Fruit fly (Drosophila melanogaster) whole organism, prepupa: ENCODE results near the gene CG14401.

Experiments used
- CG10631 ChIP-seq: fragments of 200-800 bp; sonication (Bioruptor generic); optimal IDR thresholded peaks from 2 replicates; lab custom pipeline; 2016; ENCODE audit warnings: missing biosample characterization, missing genetic modification characterization
- CG11762 ChIP-seq: fragments of 200-800 bp; sonication (Bioruptor generic); optimal IDR thresholded peaks from 3 replicates; lab custom pipeline; 2016; ENCODE audit warnings: missing biosample characterization, missing genetic modification characterization; ENCODE audit not compliant: insufficient read depth
- CG11902 ChIP-seq: fragments of 200-800 bp; sonication (Bioruptor generic); optimal IDR thresholded peaks from 3 replicates; lab custom pipeline; 2016; ENCODE audit warnings: missing biosample characterization, missing genetic modification characterization
- CG15336 ChIP-seq: fragments of 200-800 bp; sonication (Bioruptor generic); IDR thresholded peaks from 2 replicates; pipeline ENCODE4 v1.3.6; 2022; ENCODE audit warnings: missing biosample characterization, missing genetic modification characterization
- CG1621 ChIP-seq: fragments of 200-800 bp; sonication (Bioruptor generic); optimal IDR thresholded peaks from 3 replicates; lab custom pipeline; 2018; ENCODE audit warnings: missing biosample characterization, mild to moderate bottlenecking, missing genetic modification characterization
- CG16779 ChIP-seq: fragments of 200-800 bp; sonication (Bioruptor generic); optimal IDR thresholded peaks from 3 replicates; lab custom pipeline; 2017; ENCODE audit warnings: missing biosample characterization, mild to moderate bottlenecking, missing genetic modification characterization
- CG3919 ChIP-seq: fragments of 200-800 bp; sonication (Bioruptor generic); optimal IDR thresholded peaks from 3 replicates; lab custom pipeline; 2016; ENCODE audit warnings: missing biosample characterization, missing genetic modification characterization
- CG6163 ChIP-seq: fragments of 200-800 bp; sonication (Bioruptor generic); IDR thresholded peaks from 3 replicates; pipeline ENCODE4 v1.3.6; 2022; ENCODE audit warnings: missing biosample characterization, missing genetic modification characterization
- CG6276 ChIP-seq: fragments of 200-800 bp; sonication (Bioruptor generic); optimal IDR thresholded peaks from 2 replicates; lab custom pipeline; 2017; ENCODE audit warnings: missing biosample characterization, mild to moderate bottlenecking, missing genetic modification characterization
- CG6808 ChIP-seq: fragments of 200-800 bp; sonication (Bioruptor generic); optimal IDR thresholded peaks from 3 replicates; lab custom pipeline; 2017; ENCODE audit warnings: missing biosample characterization, missing genetic modification characterization, mild to moderate bottlenecking, moderate library complexity, missing genetic modification reagents
- CG6854 ChIP-seq: fragments of 200-800 bp; sonication (Bioruptor generic); optimal IDR thresholded peaks from 2 replicates; lab custom pipeline; 2017; ENCODE audit warnings: missing biosample characterization, mild to moderate bottlenecking, missing genetic modification characterization
- CG7368 ChIP-seq: fragments of 200-800 bp; sonication (Bioruptor generic); optimal IDR thresholded peaks from 3 replicates; lab custom pipeline; 2016; ENCODE audit warnings: missing biosample characterization, missing genetic modification characterization
- CG8119 ChIP-seq: fragments of 200-800 bp; sonication (Bioruptor generic); IDR thresholded peaks from 3 replicates; pipeline ENCODE4 v1.3.6; 2022; ENCODE audit warnings: missing biosample characterization, missing genetic modification characterization
- CG8319 ChIP-seq: fragments of 200-800 bp; sonication (Bioruptor generic); optimal IDR thresholded peaks from 3 replicates; lab custom pipeline; 2016; ENCODE audit warnings: missing biosample characterization, missing genetic modification characterization
- Eip78C ChIP-seq: fragments of 200-800 bp; sonication (Bioruptor generic); peaks from one replicate; lab custom pipeline; 2016; ENCODE audit warnings: missing biosample characterization, missing genetic modification characterization
- Eip93F ChIP-seq: fragments of 200-800 bp; sonication (Bioruptor generic); optimal IDR thresholded peaks from 2 replicates; lab custom pipeline; 2016; ENCODE audit warnings: missing biosample characterization, mild to moderate bottlenecking, missing genetic modification characterization
- Ets21C ChIP-seq: fragments of 200-800 bp; sonication (Bioruptor generic); optimal IDR thresholded peaks from 3 replicates; lab custom pipeline; 2016; ENCODE audit warnings: missing biosample characterization, missing genetic modification characterization
- Ets96B ChIP-seq: fragments of 200-800 bp; optimal IDR thresholded peaks from 2 replicates; lab custom pipeline; 2019; ENCODE audit warnings: missing biosample characterization, mild to moderate bottlenecking, missing genetic modification characterization, moderate library complexity
- Gug ChIP-seq: fragments of 200-800 bp; sonication (Bioruptor generic); IDR thresholded peaks from 2 replicates; pipeline ENCODE4 v1.3.6; 2022; ENCODE audit warnings: missing biosample characterization, missing genetic modification characterization
- Hr39 ChIP-seq: fragments of 200-800 bp; sonication (Bioruptor generic); optimal IDR thresholded peaks from 2 replicates; lab custom pipeline; 2016; ENCODE audit warnings: missing biosample characterization, missing genetic modification characterization
- Lpt ChIP-seq: fragments of 200-800 bp; sonication (Bioruptor generic); optimal IDR thresholded peaks from 3 replicates; lab custom pipeline; 2016; ENCODE audit warnings: missing biosample characterization, missing genetic modification characterization
- Met ChIP-seq: fragments of 200-800 bp; sonication (Bioruptor generic); optimal IDR thresholded peaks from 3 replicates; lab custom pipeline; 2016; ENCODE audit warnings: missing biosample characterization, missing genetic modification characterization
- Smox ChIP-seq: fragments of 200-800 bp; sonication (Bioruptor generic); optimal IDR thresholded peaks from 3 replicates; lab custom pipeline; 2016; ENCODE audit warnings: missing biosample characterization, missing genetic modification characterization
- achi ChIP-seq: fragments of 200-800 bp; sonication (Bioruptor generic); optimal IDR thresholded peaks from 3 replicates; lab custom pipeline; 2016; ENCODE audit warnings: missing biosample characterization, missing genetic modification characterization
- acj6 ChIP-seq: fragments of 200-800 bp; sonication (Bioruptor generic); optimal IDR thresholded peaks from 3 replicates; lab custom pipeline; 2016; ENCODE audit warnings: missing biosample characterization, missing genetic modification characterization
- cyc ChIP-seq: fragments of 200-800 bp; sonication (Bioruptor generic); optimal IDR thresholded peaks from 3 replicates; lab custom pipeline; 2016; ENCODE audit warnings: missing biosample characterization, missing genetic modification characterization
- dac ChIP-seq: fragments of 200-800 bp; sonication (Bioruptor generic); optimal IDR thresholded peaks from 2 replicates; lab custom pipeline; 2017; ENCODE audit warnings: missing biosample characterization, mild to moderate bottlenecking, missing genetic modification characterization
- esn ChIP-seq: fragments of 200-800 bp; sonication (Bioruptor generic); optimal IDR thresholded peaks from 2 replicates; lab custom pipeline; 2016; ENCODE audit warnings: missing biosample characterization, mild to moderate bottlenecking, missing genetic modification characterization, moderate library complexity
- fd59A ChIP-seq: fragments of 200-800 bp; sonication (Bioruptor generic); optimal IDR thresholded peaks from 2 replicates; lab custom pipeline; 2017; ENCODE audit warnings: missing biosample characterization, mild to moderate bottlenecking, missing genetic modification characterization, missing genetic modification reagents
- fd85E ChIP-seq: fragments of 200-800 bp; sonication (Bioruptor generic); optimal IDR thresholded peaks from 3 replicates; lab custom pipeline; 2016; ENCODE audit warnings: missing biosample characterization, missing genetic modification characterization
- fkh ChIP-seq: fragments of 200-800 bp; sonication (Bioruptor generic); optimal IDR thresholded peaks from 3 replicates; lab custom pipeline; 2017; ENCODE audit warnings: missing biosample characterization, mild to moderate bottlenecking, missing genetic modification characterization, moderate library complexity
- lz ChIP-seq: fragments of 200-800 bp; sonication (Bioruptor generic); optimal IDR thresholded peaks from 3 replicates; lab custom pipeline; 2016; ENCODE audit warnings: missing biosample characterization, missing genetic modification characterization
- pdm3 ChIP-seq: fragments of 200-800 bp; sonication (Bioruptor generic); optimal IDR thresholded peaks from 3 replicates; lab custom pipeline; 2016; ENCODE audit warnings: missing biosample characterization, missing genetic modification characterization
- salr ChIP-seq, 2 experiments: fragments of 200-800 bp; sonication (Bioruptor generic); optimal IDR thresholded peaks; 3 replicates each; lab custom pipeline; 2016 to 2018; ENCODE audit warnings: missing biosample characterization in 2 of 2, missing genetic modification characterization in 2 of 2, mild to moderate bottlenecking in 1 of 2
- spab ChIP-seq: fragments of 200-800 bp; sonication (Bioruptor generic); optimal IDR thresholded peaks from 2 replicates; lab custom pipeline; 2017; ENCODE audit warnings: missing biosample characterization, mild to moderate bottlenecking, missing genetic modification characterization, missing genetic modification reagents
- ss ChIP-seq, 2 experiments: fragments of 200-800 bp; sonication (Bioruptor generic); optimal IDR thresholded peaks; 2 replicates in 1 of 2; 3 replicates in 1 of 2; lab custom pipeline; 2017 to 2018; ENCODE audit warnings: mild to moderate bottlenecking in 2 of 2, missing biosample characterization in 2 of 2, missing genetic modification characterization in 2 of 2, moderate library complexity in 1 of 2
- svp ChIP-seq: fragments of 200-800 bp; sonication (Bioruptor generic); peaks from one replicate; lab custom pipeline; 2016; ENCODE audit warnings: missing biosample characterization, missing genetic modification characterization
- topi ChIP-seq: fragments of 200-800 bp; sonication (Bioruptor generic); optimal IDR thresholded peaks from 3 replicates; lab custom pipeline; 2016; ENCODE audit warnings: missing biosample characterization, missing genetic modification characterization
- vri ChIP-seq: fragments of 200-800 bp; sonication (Bioruptor generic); optimal IDR thresholded peaks from 3 replicates; lab custom pipeline; 2016; ENCODE audit warnings: missing biosample characterization, mild to moderate bottlenecking, missing genetic modification characterization

Gene CG14401

dm6 chr2L:20874514-20874913, 4.9 kb downstream of the CG14401 start:
- TF ChIP-seq CG3919 (GFP tag; lab: Kevin White, UChicago), result no peak
- TF ChIP-seq CG11762 (GFP tag; lab: Kevin White, UChicago), result no peak
- TF ChIP-seq lz (GFP tag; lab: Kevin White, UChicago), result no peak
- TF ChIP-seq acj6 (GFP tag; lab: Kevin White, UChicago), result no peak
- no peak for TF ChIP-seq Smox (GFP tag; lab: Kevin White, UChicago)
- TF ChIP-seq salr (GFP tag; optimal IDR thresholded peaks at IDR 0.05; lab: Kevin White, UChicago), result no peak
- TF ChIP-seq CG8119 (GFP tag; lab: Robert Waterston, UW), result no peak
- TF ChIP-seq Eip93F (GFP tag; lab: Kevin White, UChicago), result no peak
- TF ChIP-seq achi (GFP tag; lab: Kevin White, UChicago), result no peak
- no peak for TF ChIP-seq CG15336 (GFP tag; lab: Robert Waterston, UW)
- TF ChIP-seq, all 60 proteins: peak for 0

- no peak for TF ChIP-seq Gug (GFP tag; lab: Robert Waterston, UW)
- TF ChIP-seq CG6163, result no peak
- no peak for TF ChIP-seq svp (GFP tag; lab: Kevin White, UChicago)
- peak; percentile 3 for TF ChIP-seq CG6808 (GFP tag; lab: Kevin White, UChicago)
- TF ChIP-seq CG6276 (GFP tag; lab: Kevin White, UChicago), result peak; percentile 5
- TF ChIP-seq ss (GFP tag; optimal IDR thresholded peaks at IDR 0.05; lab: Kevin White, UChicago), result peak; percentile 9 to 41
- no peak for TF ChIP-seq CG3919 (GFP tag; lab: Kevin White, UChicago)
- peak; percentile 6 for TF ChIP-seq CG6854 (GFP tag; lab: Kevin White, UChicago)
- TF ChIP-seq, all 60 proteins: peak for 4
Measured at dm6 chr2L:20878052-20878451, 8.4 kb downstream of the CG14401 start.

dm6 chr2L:20878463-20878862, 8.8 kb downstream of the CG14401 start:
- no peak for TF ChIP-seq dac (GFP tag; lab: Kevin White, UChicago)
- no peak for TF ChIP-seq spab (GFP tag; lab: Kevin White, UChicago)
- TF ChIP-seq CG11762 (GFP tag; lab: Kevin White, UChicago), result no peak
- no peak for TF ChIP-seq Ets96B (tag; lab: Kevin White, UChicago)
- TF ChIP-seq Hr39 (GFP tag; lab: Kevin White, UChicago), result no peak
- no peak for TF ChIP-seq CG7368 (GFP tag; lab: Kevin White, UChicago)
- TF ChIP-seq vri (GFP tag; lab: Kevin White, UChicago), result no peak
- no peak for TF ChIP-seq acj6 (GFP tag; lab: Kevin White, UChicago)
- TF ChIP-seq CG16779, result no peak
- peak; percentile 80 for TF ChIP-seq svp (GFP tag; lab: Kevin White, UChicago)
- TF ChIP-seq Eip78C, result peak; percentile 43
- no peak for TF ChIP-seq topi (GFP tag; lab: Kevin White, UChicago)
- TF ChIP-seq Lpt (GFP tag; lab: Kevin White, UChicago), result no peak
- TF ChIP-seq fd59A, result no peak

- TF ChIP-seq Eip78C, result peak; percentile 11
- peak; percentile 0 for TF ChIP-seq CG6276 (GFP tag; lab: Kevin White, UChicago)
- TF ChIP-seq vri (GFP tag; lab: Kevin White, UChicago), result no peak
- no peak for TF ChIP-seq Hr39 (GFP tag; lab: Kevin White, UChicago)
- no peak for TF ChIP-seq fd85E
- no peak for TF ChIP-seq esn (GFP tag; lab: Kevin White, UChicago)
Measured at dm6 chr2L:20879567-20880141, 10.0 kb downstream of the CG14401 start.

dm6 chr2L:20880476-20880875, 10.8 kb downstream of the CG14401 start:
- TF ChIP-seq spab (GFP tag; lab: Kevin White, UChicago), result no peak
- peak; percentile 56 for TF ChIP-seq Hr39 (GFP tag; lab: Kevin White, UChicago)
- no peak for TF ChIP-seq fd59A
- TF ChIP-seq CG11902, result no peak
- TF ChIP-seq pdm3 (GFP tag; lab: Kevin White, UChicago), result peak; percentile 42
- TF ChIP-seq CG10631 (GFP tag; lab: Kevin White, UChicago), result no peak
- TF ChIP-seq CG16779, result no peak
- TF ChIP-seq acj6 (GFP tag; lab: Kevin White, UChicago), result peak; percentile 19
- no peak for TF ChIP-seq Smox (GFP tag; lab: Kevin White, UChicago)
- TF ChIP-seq Ets21C, result peak; percentile 16
- no peak for TF ChIP-seq Ets96B (tag; lab: Kevin White, UChicago)
- no peak for TF ChIP-seq CG15336 (GFP tag; lab: Robert Waterston, UW)
- no peak for TF ChIP-seq CG6808 (GFP tag; lab: Kevin White, UChicago)
- no peak for TF ChIP-seq Lpt (GFP tag; lab: Kevin White, UChicago)
- no peak for TF ChIP-seq fkh (GFP tag; lab: Kevin White, UChicago)
- TF ChIP-seq salr (GFP tag; optimal IDR thresholded peaks at IDR 0.05; lab: Kevin White, UChicago), result no peak
- TF ChIP-seq Eip93F (GFP tag; lab: Kevin White, UChicago), result no peak
- peak; percentile 57 for TF ChIP-seq Met (GFP tag; lab: Kevin White, UChicago)
- peak; percentile 43 for TF ChIP-seq topi (GFP tag; lab: Kevin White, UChicago)
- TF ChIP-seq Eip78C, result peak; percentile 70
- TF ChIP-seq esn (GFP tag; lab: Kevin White, UChicago), result peak; percentile 69
- TF ChIP-seq cyc, result peak; percentile 12
- no peak for TF ChIP-seq CG1621
- TF ChIP-seq CG8319 (GFP tag; lab: Kevin White, UChicago), result peak; percentile 32
- no peak for TF ChIP-seq Gug (GFP tag; lab: Robert Waterston, UW)
